Fruit fly (Drosophila melanogaster): ENCODE measurements around the gene gwl.

Gene gwl

dm6 chr3R:18758548-18759257, 12.5 kb downstream of the gwl start, which contains the start of gene Epg5 (continued):
- TF ChIP-seq croc (GFP tag; conservative IDR thresholded peaks at IDR 0.05) (peak; percentile 62), E2f1 (GFP tag; IDR thresholded peaks at IDR 0.05) (peak; percentile 71), Sry-β (GFP tag; optimal IDR thresholded peaks at IDR 0.05) (peak; percentile 26), Rfx (GFP tag; IDR thresholded peaks at IDR 0.05) (peak; percentile 90), CG12391 (tag; optimal IDR thresholded peaks at IDR 0.05) (no peak), Ssrp (tag; optimal IDR thresholded peaks at IDR 0.05) (peak; percentile 52), CG12236 (GFP tag; optimal IDR thresholded peaks at IDR 0.05) (no peak), B-H1 (GFP tag; IDR thresholded peaks at IDR 0.05) (peak; percentile 31; the same call in 1 of the 3 replicates), peb (GFP tag; IDR thresholded peaks at IDR 0.05) (peak; percentile 50; the same call in 1 of the 2 replicates), Nf-YA (GFP tag; IDR thresholded peaks at IDR 0.05) (0 out of 2 replicates have a peak, but pooled peaks have one; percentile 20), eyg (GFP tag; optimal IDR thresholded peaks at IDR 0.05) (peak; percentile 42), CG7556 (GFP tag; optimal IDR thresholded peaks at IDR 0.05) (no peak), Atf-2 (GFP tag; optimal IDR thresholded peaks at IDR 0.05) (peak; percentile 55), ara (GFP tag; IDR thresholded peaks at IDR 0.05) (no peak), tll (GFP tag; optimal IDR thresholded peaks at IDR 0.05) (peak in 1 of 2 experiments; percentile 62), hth (optimal IDR thresholded peaks at IDR 0.05) (no peak), Dref (GFP tag; IDR thresholded peaks at IDR 0.05) (peak; percentile 78), HmgD (GFP tag; optimal IDR thresholded peaks at IDR 0.05) (peak; percentile 48), dm (GFP tag; optimal IDR thresholded peaks at IDR 0.05) (peak; percentile 45), gfzf (GFP tag; optimal IDR thresholded peaks at IDR 0.05) (peak; percentile 27), sc (optimal IDR thresholded peaks at IDR 0.05) (no peak), sc (GFP tag; optimal IDR thresholded peaks at IDR 0.05) (no peak), pum (GFP tag; optimal IDR thresholded peaks at IDR 0.05) (peak; percentile 67), Nf-YC (tag; optimal IDR thresholded peaks at IDR 0.05) (no peak), CG6175 (GFP tag; IDR thresholded peaks at IDR 0.05) (0 out of 3 replicates have a peak, but pooled peaks have one; percentile 50), dmrt11E (tag; optimal IDR thresholded peaks at IDR 0.05) (peak; percentile 50), Max (GFP tag; optimal IDR thresholded peaks at IDR 0.05) (peak; percentile 76), Oaz (GFP tag; IDR thresholded peaks at IDR 0.05) (no peak), CG10462 (GFP tag; optimal IDR thresholded peaks at IDR 0.05) (peak; percentile 30), bcd (GFP tag; optimal IDR thresholded peaks at IDR 0.05) (no peak), HHEX (GFP tag; optimal IDR thresholded peaks at IDR 0.05) (peak; percentile 50), CG10366 (GFP tag; IDR thresholded peaks at IDR 0.05) (peak; percentile 64), Stat92E (GFP tag; optimal IDR thresholded peaks at IDR 0.05) (no peak), trem (tag; optimal IDR thresholded peaks at IDR 0.05) (peak; percentile 73), CG11695 (GFP tag; IDR thresholded peaks at IDR 0.05) (no peak), CG17612 (GFP tag; IDR thresholded peaks at IDR 0.05) (0 out of 2 replicates have a peak, but pooled peaks have one; percentile 17), Dad (GFP tag; optimal IDR thresholded peaks at IDR 0.05) (peak; percentile 69), slou (GFP tag; optimal IDR thresholded peaks at IDR 0.05) (peak; percentile 80), Lhr (GFP tag; optimal IDR thresholded peaks at IDR 0.05) (peak; percentile 29), CG9727 (GFP tag; optimal IDR thresholded peaks at IDR 0.05) (peak; percentile 71), ERR (GFP tag; optimal IDR thresholded peaks at IDR 0.05) (peak; percentile 20), Antp (GFP tag; optimal IDR thresholded peaks at IDR 0.05) (peak; percentile 73), salm (tag; optimal IDR thresholded peaks at IDR 0.05) (no peak), CG10654 (GFP tag; optimal IDR thresholded peaks at IDR 0.05) (peak; percentile 58), Kr (GFP tag; optimal IDR thresholded peaks at IDR 0.05) (no peak), btn (GFP tag; optimal IDR thresholded peaks at IDR 0.05) (peak; percentile 29), CG12071 (GFP tag; optimal IDR thresholded peaks at IDR 0.05) (no peak), az2 (GFP tag; optimal IDR thresholded peaks at IDR 0.05) (peak; percentile 73), seq (GFP tag; IDR thresholded peaks at IDR 0.05) (peak; percentile 25; the same call in 1 of the 2 replicates), lmd (GFP tag; IDR thresholded peaks at IDR 0.05) (peak; percentile 77)
